Fruit fly (Drosophila melanogaster) Kc167 (cell line): ENCODE measurements around the gene PNPase.

Experiments
- Myc ChIP-seq: fragments of >200 bp; optimal IDR thresholded peaks from 2 replicates; lab custom pipeline; 2017; ENCODE audit warnings: missing external identifiers
- Sin3A ChIP-seq: fragments of >200 bp; optimal IDR thresholded peaks from 2 replicates; lab custom pipeline; 2018; ENCODE audit warnings: missing external identifiers
- h ChIP-seq: fragments of >200 bp; optimal IDR thresholded peaks from 3 replicates; lab custom pipeline; 2018; ENCODE audit warnings: missing external identifiers
- insv ChIP-seq: fragments of >200 bp; optimal IDR thresholded peaks from 3 replicates; lab custom pipeline; 2018; ENCODE audit warnings: missing external identifiers
- psq ChIP-seq: fragments of >200 bp; optimal IDR thresholded peaks from 2 replicates; lab custom pipeline; 2017; ENCODE audit warnings: missing external identifiers
- ttk ChIP-seq: sonication (Bioruptor generic); optimal IDR thresholded peaks from 2 replicates; lab custom pipeline; 2017; ENCODE audit warnings: missing external identifiers

- no peak for TF ChIP-seq h (lab: Kevin White, UChicago)
- no peak for TF ChIP-seq psq (lab: Kevin White, UChicago)
- TF ChIP-seq Sin3A = no peak
- TF ChIP-seq insv = no peak
- TF ChIP-seq ttk (lab: Kevin White, UChicago) = no peak
- TF ChIP-seq Myc (lab: Kevin White, UChicago) = no peak
Measured at dm6 chr3R:31435619-31436018, 30.4 kb upstream of the PNPase start.
